Fruit fly (Drosophila melanogaster) whole organism, embryonic: ENCODE results near the gene CG4991.

ENCODE experiments used
- CG11247 ChIP-seq: fragments of 200-800 bp; sonication (Bioruptor generic); IDR thresholded peaks from 2 replicates; pipeline ENCODE4 v1.3.6; 2022; ENCODE audit warnings: missing biosample characterization, missing genetic modification characterization
- CG1647 ChIP-seq: fragments of 200-800 bp; sonication (Bioruptor generic); optimal IDR thresholded peaks from 3 replicates; lab custom pipeline; 2016; ENCODE audit warnings: missing biosample characterization, missing genetic modification characterization
- CG16813 ChIP-seq: fragments of 200-800 bp; sonication (Bioruptor generic); IDR thresholded peaks from 3 replicates; pipeline ENCODE4 v1.3.6; 2022; ENCODE audit warnings: missing biosample characterization, missing genetic modification characterization; ENCODE audit not compliant: partially characterized antibody
- CG17568 ChIP-seq: fragments of 200-800 bp; sonication (Bioruptor generic); optimal IDR thresholded peaks from 2 replicates; lab custom pipeline; 2018; ENCODE audit warnings: missing biosample characterization, mild to moderate bottlenecking, missing genetic modification characterization, moderate library complexity
- CG18262 ChIP-seq: fragments of 200-800 bp; optimal IDR thresholded peaks from 3 replicates; lab custom pipeline; 2019; ENCODE audit warnings: missing biosample characterization, mild to moderate bottlenecking, missing genetic modification characterization, moderate library complexity
- CG32532 ChIP-seq: fragments of 200-800 bp; sonication (Bioruptor generic); IDR thresholded peaks from 2 replicates; pipeline ENCODE4 v1.3.6; 2022; ENCODE audit warnings: missing biosample characterization, missing genetic modification characterization
- CG34376 ChIP-seq: fragments of 200-800 bp; sonication (Bioruptor generic); optimal IDR thresholded peaks from 2 replicates; lab custom pipeline; 2018; ENCODE audit warnings: missing biosample characterization, mild to moderate bottlenecking, missing genetic modification characterization
- CG43689 ChIP-seq: fragments of 200-800 bp; sonication (Bioruptor generic); IDR thresholded peaks from 2 replicates; pipeline ENCODE4 v1.3.6; 2022; ENCODE audit warnings: missing biosample characterization, missing genetic modification characterization
- CG5245 ChIP-seq: fragments of 200-800 bp; sonication (Bioruptor generic); optimal IDR thresholded peaks from 3 replicates; lab custom pipeline; 2016; ENCODE audit warnings: missing biosample characterization, missing genetic modification characterization
- CG6272 ChIP-seq: fragments of 200-800 bp; sonication (Bioruptor generic); IDR thresholded peaks from 2 replicates; pipeline ENCODE4 v1.3.6; 2022; ENCODE audit warnings: missing biosample characterization, missing genetic modification characterization
- CG8388 ChIP-seq: fragments of 200-800 bp; sonication (Bioruptor generic); optimal IDR thresholded peaks from 2 replicates; lab custom pipeline; 2019; ENCODE audit warnings: missing biosample characterization, mild to moderate bottlenecking, missing genetic modification characterization, moderate library complexity
- Dip3 ChIP-seq: fragments of 200-800 bp; sonication (Bioruptor generic); optimal IDR thresholded peaks from 3 replicates; lab custom pipeline; 2016; ENCODE audit warnings: missing biosample characterization, missing genetic modification characterization
- GATAe ChIP-seq: fragments of 200-800 bp; sonication (Bioruptor generic); conservative IDR thresholded peaks from 2 replicates; pipeline ENCODE4 v1.3.6; 2022; ENCODE audit warnings: missing biosample characterization, missing genetic modification characterization
- Hr39 ChIP-seq: fragments of >200 bp; optimal IDR thresholded peaks from 2 replicates; lab custom pipeline; 2017
- MBD-R2 ChIP-seq: fragments of 200-800 bp; sonication (Bioruptor generic); IDR thresholded peaks from 2 replicates; pipeline ENCODE4 v1.3.6; 2022; ENCODE audit warnings: missing biosample characterization, missing genetic modification characterization
- Med ChIP-seq: fragments of 200-800 bp; sonication (Bioruptor generic); peaks from one replicate; lab custom pipeline; 2016; ENCODE audit warnings: missing biosample characterization, missing genetic modification characterization, mild to moderate bottlenecking, inconsistent platforms, moderate library complexity
- Opbp ChIP-seq: fragments of 200-800 bp; sonication (Bioruptor generic); IDR thresholded peaks from 3 replicates; pipeline ENCODE4 v1.3.6; 2022; ENCODE audit warnings: missing biosample characterization, missing genetic modification characterization; ENCODE audit not compliant: partially characterized antibody
- ap ChIP-seq: fragments of 200-800 bp; sonication (Bioruptor generic); IDR thresholded peaks from 2 replicates; pipeline ENCODE4 v1.3.6; 2022; ENCODE audit warnings: missing biosample characterization, missing genetic modification characterization
- crol ChIP-seq: fragments of 200-800 bp; sonication (Bioruptor generic); IDR thresholded peaks from 2 replicates; pipeline ENCODE4 v1.3.6; 2022; ENCODE audit warnings: missing biosample characterization, missing genetic modification characterization
- cwo ChIP-seq: fragments of 200-800 bp; sonication (Bioruptor generic); optimal IDR thresholded peaks from 3 replicates; lab custom pipeline; 2017; ENCODE audit warnings: missing biosample characterization, missing genetic modification characterization, mild to moderate bottlenecking, moderate library complexity, missing genetic modification reagents
- esg ChIP-seq: fragments of 200-800 bp; sonication (Bioruptor generic); conservative IDR thresholded peaks from 2 replicates; pipeline ENCODE4 v1.3.6; 2022; ENCODE audit warnings: missing biosample characterization, missing genetic modification characterization
- kay ChIP-seq: fragments of 200-800 bp; sonication (Bioruptor generic); optimal IDR thresholded peaks from 2 replicates; lab custom pipeline; 2016; ENCODE audit warnings: missing biosample characterization, missing genetic modification characterization
- ken ChIP-seq: fragments of 200-800 bp; sonication (Bioruptor generic); IDR thresholded peaks from 3 replicates; pipeline ENCODE4 v1.3.6; 2022; ENCODE audit warnings: missing biosample characterization, missing genetic modification characterization
- klu ChIP-seq: fragments of 200-800 bp; sonication (Bioruptor generic); IDR thresholded peaks from 2 replicates; pipeline ENCODE4 v1.3.6; 2022; ENCODE audit warnings: missing biosample characterization, missing genetic modification characterization
- nom ChIP-seq: fragments of 200-800 bp; sonication (Bioruptor generic); optimal IDR thresholded peaks from 2 replicates; lab custom pipeline; 2017; ENCODE audit warnings: missing biosample characterization, missing genetic modification characterization, mild to moderate bottlenecking, moderate library complexity, missing genetic modification reagents
- otp ChIP-seq: fragments of 200-800 bp; sonication (Bioruptor generic); IDR thresholded peaks from 3 replicates; pipeline ENCODE4, ENCODE4 v1.3.6; 2022; ENCODE audit warnings: missing biosample characterization, missing genetic modification characterization
- pb ChIP-seq: fragments of 200-800 bp; sonication (Bioruptor generic); optimal IDR thresholded peaks from 3 replicates; lab custom pipeline; 2016; ENCODE audit warnings: missing biosample characterization, missing genetic modification characterization
- pnt ChIP-seq: fragments of 200-800 bp; sonication (Bioruptor generic); optimal IDR thresholded peaks from 3 replicates; lab custom pipeline; 2016; ENCODE audit warnings: missing biosample characterization, missing genetic modification characterization
- repo ChIP-seq: fragments of 200-800 bp; sonication (Bioruptor generic); optimal IDR thresholded peaks from 2 replicates; lab custom pipeline; 2016; ENCODE audit warnings: missing biosample characterization, missing genetic modification characterization
- row ChIP-seq: fragments of 200-800 bp; sonication (Bioruptor generic); IDR thresholded peaks from 3 replicates; pipeline ENCODE4 v1.3.6; 2022; ENCODE audit warnings: missing biosample characterization, missing genetic modification characterization
- sens ChIP-seq: fragments of 200-800 bp; sonication (Bioruptor generic); peaks from one replicate; lab custom pipeline; 2016; ENCODE audit warnings: missing biosample characterization, missing genetic modification characterization
- sob ChIP-seq: fragments of 200-800 bp; sonication (Bioruptor generic); IDR thresholded peaks from 2 replicates; pipeline ENCODE4 v1.3.6; 2022; ENCODE audit warnings: missing biosample characterization, missing genetic modification characterization
- twi ChIP-seq: fragments of 200-800 bp; optimal IDR thresholded peaks from 2 replicates; lab custom pipeline; 2019; ENCODE audit warnings: missing biosample characterization, mild to moderate bottlenecking, missing genetic modification characterization, moderate library complexity
- vvl ChIP-seq: fragments of 200-800 bp; sonication (Bioruptor generic); IDR thresholded peaks from 2 replicates; pipeline ENCODE4 v1.3.6; 2022; ENCODE audit warnings: missing biosample characterization, missing genetic modification characterization
- wdn ChIP-seq: fragments of 200-800 bp; sonication (Bioruptor generic); IDR thresholded peaks from 2 replicates; pipeline ENCODE4 v1.3.6; 2022; ENCODE audit warnings: missing biosample characterization, missing genetic modification characterization
- wor ChIP-seq: fragments of 200-800 bp; sonication (Bioruptor generic); IDR thresholded peaks from 2 replicates; pipeline ENCODE4 v1.3.6; 2022; ENCODE audit warnings: missing biosample characterization, missing genetic modification characterization

The CG4991 gene

dm6 chrX:17148951-17149449 is 57.3 kb downstream of the CG4991 start, which contains the start of gene Chchd2 (continued):
- TF ChIP-seq CG5245 (no peak), Opbp (peak; percentile 43; the same call in 2 of the 3 replicates), sob (GFP tag; lab: Robert Waterston, UW) (peak; percentile 6; the same call in 1 of the 2 replicates), twi (no peak), klu (GFP tag; lab: Robert Waterston, UW) (no peak), CG32532 (no peak), CG8388 (no peak), ap (GFP tag; lab: Robert Waterston, UW) (no peak), repo (GFP tag; lab: Kevin White, UChicago) (no peak), CG43689 (GFP tag; lab: Robert Waterston, UW) (no peak), pnt (GFP tag; lab: Kevin White, UChicago) (no peak), wor (no peak), Dip3 (no peak), GATAe (GFP tag; lab: Robert Waterston, UW) (no peak), CG11247 (GFP tag; lab: Robert Waterston, UW) (no peak), esg (GFP tag; lab: Robert Waterston, UW) (no peak), CG17568 (GFP tag; lab: Kevin White, UChicago) (no peak), CG6272 (GFP tag; lab: Robert Waterston, UW) (no peak), row (GFP tag; lab: Robert Waterston, UW) (0 out of 3 replicates have a peak, but pooled peaks have one; percentile 5), vvl (GFP tag; lab: Robert Waterston, UW) (no peak), ken (GFP tag; lab: Robert Waterston, UW) (no peak), CG1647 (GFP tag; lab: Kevin White, UChicago) (no peak)

- TF ChIP-seq CG34376 (GFP tag; lab: Kevin White, UChicago) (no peak), nom (peak; percentile 93), CG16813 (GFP tag; lab: Robert Waterston, UW) (peak; percentile 34; the same call in 1 of the 3 replicates), Med (GFP tag; lab: Kevin White, UChicago) (peak; percentile 74), MBD-R2 (0 out of 2 replicates have a peak, but pooled peaks have one; percentile 23), pb (no peak), CG18262 (no peak), cwo (GFP tag; lab: Kevin White, UChicago) (peak; percentile 25), sens (GFP tag; lab: Kevin White, UChicago) (peak; percentile 33), Hr39 (lab: Kevin White, UChicago) (peak; percentile 79), kay (no peak), crol (GFP tag; lab: Robert Waterston, UW) (peak; percentile 38; the same call in 1 of the 2 replicates)
Measured at dm6 chrX:17149652-17150266, 58.1 kb downstream of the CG4991 start.

- peak; percentile 48 for TF ChIP-seq sens (GFP tag; lab: Kevin White, UChicago)
- TF ChIP-seq wdn (GFP tag; lab: Robert Waterston, UW) = no peak
- no peak for TF ChIP-seq otp (GFP tag; lab: Robert Waterston, UW)
Measured at dm6 chrX:17150660-17151059, 59.0 kb downstream of the CG4991 start.
